Fruit fly (Drosophila melanogaster) whole organism, embryonic: ENCODE data around the gene CG8281.

ENCODE experiments used
- Adf1 ChIP-seq: fragments of 200-800 bp; sonication (Bioruptor generic); IDR thresholded peaks from 2 replicates; pipeline ENCODE4 v1.3.6; 2022; ENCODE audit warnings: missing biosample characterization, missing genetic modification characterization
- C15 ChIP-seq: fragments of 200-800 bp; sonication (Bioruptor generic); IDR thresholded peaks from 3 replicates; pipeline ENCODE4 v1.3.6; 2022; ENCODE audit warnings: missing biosample characterization, missing genetic modification characterization
- CG10543 ChIP-seq: fragments of 200-800 bp; sonication (Bioruptor generic); optimal IDR thresholded peaks from 3 replicates; lab custom pipeline; 2017; ENCODE audit warnings: missing biosample characterization, mild to moderate bottlenecking, missing genetic modification characterization, moderate library complexity
- CG11723 ChIP-seq: fragments of 200-800 bp; sonication (Bioruptor generic); optimal IDR thresholded peaks from 2 replicates; lab custom pipeline; 2017; ENCODE audit warnings: missing biosample characterization, mild to moderate bottlenecking, missing genetic modification characterization
- CG12071 ChIP-seq: fragments of 200-800 bp; sonication (Bioruptor generic); optimal IDR thresholded peaks from 3 replicates; lab custom pipeline; 2018; ENCODE audit warnings: missing biosample characterization, mild to moderate bottlenecking, missing genetic modification characterization
- CG12219 ChIP-seq: fragments of 200-800 bp; sonication (Bioruptor generic); optimal IDR thresholded peaks from 3 replicates; lab custom pipeline; 2018; ENCODE audit warnings: missing biosample characterization, mild to moderate bottlenecking, missing genetic modification characterization
- CG12299 ChIP-seq: fragments of 200-800 bp; sonication (Bioruptor generic); optimal IDR thresholded peaks from 2 replicates; lab custom pipeline; 2018; ENCODE audit warnings: missing biosample characterization, mild to moderate bottlenecking, missing genetic modification characterization
- CG31441 ChIP-seq: fragments of 200-800 bp; sonication (Bioruptor generic); IDR thresholded peaks from 2 replicates; pipeline ENCODE4 v1.3.6; 2022; ENCODE audit warnings: missing biosample characterization, missing genetic modification characterization
- CG3163 ChIP-seq: fragments of 200-800 bp; sonication (Bioruptor generic); optimal IDR thresholded peaks from 3 replicates; lab custom pipeline; 2016; ENCODE audit warnings: missing biosample characterization, missing genetic modification characterization
- CG32767 ChIP-seq: fragments of 200-800 bp; sonication (Bioruptor generic); IDR thresholded peaks from 2 replicates; pipeline ENCODE4 v1.3.6; 2022; ENCODE audit warnings: missing biosample characterization, missing genetic modification characterization
- CG3726 ChIP-seq: fragments of 200-800 bp; sonication (Bioruptor generic); IDR thresholded peaks from 3 replicates; pipeline ENCODE4, ENCODE4 v1.3.6; 2022; ENCODE audit warnings: missing biosample characterization, missing genetic modification characterization
- CG3838 ChIP-seq: fragments of 200-800 bp; sonication (Bioruptor generic); optimal IDR thresholded peaks from 3 replicates; lab custom pipeline; 2016; ENCODE audit warnings: missing biosample characterization, missing genetic modification characterization
- CG43689 ChIP-seq: fragments of 200-800 bp; sonication (Bioruptor generic); IDR thresholded peaks from 2 replicates; pipeline ENCODE4 v1.3.6; 2022; ENCODE audit warnings: missing biosample characterization, missing genetic modification characterization
- CG6272 ChIP-seq: fragments of 200-800 bp; sonication (Bioruptor generic); IDR thresholded peaks from 2 replicates; pipeline ENCODE4 v1.3.6; 2022; ENCODE audit warnings: missing biosample characterization, missing genetic modification characterization
- CG8924 ChIP-seq: fragments of 200-800 bp; optimal IDR thresholded peaks from 3 replicates; lab custom pipeline; 2019; ENCODE audit warnings: missing biosample characterization, mild to moderate bottlenecking, missing genetic modification characterization, moderate library complexity
- CG8944 ChIP-seq: fragments of 200-800 bp; sonication (Bioruptor generic); optimal IDR thresholded peaks from 3 replicates; lab custom pipeline; 2016; ENCODE audit warnings: missing biosample characterization, missing genetic modification characterization
- CG9215 ChIP-seq: fragments of 200-800 bp; sonication (Bioruptor generic); IDR thresholded peaks from 2 replicates; pipeline ENCODE4 v1.3.6; 2022; ENCODE audit warnings: missing biosample characterization, missing genetic modification characterization
- CG9876 ChIP-seq: fragments of 200-800 bp; sonication (Bioruptor generic); optimal IDR thresholded peaks from 2 replicates; lab custom pipeline; 2016; ENCODE audit warnings: missing biosample characterization, missing genetic modification characterization
- Dad ChIP-seq: fragments of 200-800 bp; sonication (Bioruptor generic); optimal IDR thresholded peaks from 3 replicates; lab custom pipeline; 2016; ENCODE audit warnings: missing biosample characterization, missing genetic modification characterization
- Deaf1 ChIP-seq: fragments of 200-800 bp; optimal IDR thresholded peaks from 3 replicates; lab custom pipeline; 2019; ENCODE audit warnings: missing biosample characterization, mild to moderate bottlenecking, missing genetic modification characterization, moderate library complexity
- Dfd ChIP-seq, 2 experiments: fragments of >200 bp; optimal IDR thresholded peaks; 2 replicates each; lab custom pipeline; 2017; ENCODE audit warnings: missing biosample characterization in 2 of 2, missing genetic modification characterization in 2 of 2
- Dll ChIP-seq: fragments of 200-800 bp; sonication (Bioruptor generic); IDR thresholded peaks from 4 replicates; pipeline ENCODE4 v1.3.6; 2022; ENCODE audit warnings: missing biosample characterization, missing genetic modification characterization; ENCODE audit not compliant: partially characterized antibody
- E2f1 ChIP-seq: fragments of 200-800 bp; sonication (Bioruptor generic); IDR thresholded peaks from 2 replicates; pipeline ENCODE4 v1.3.6; 2022; ENCODE audit warnings: missing biosample characterization, missing genetic modification characterization
- Eip74EF ChIP-seq, 2 experiments: fragments of 200-800 bp in 1 of 2; fragments of >200 bp in 1 of 2; sonication (Bioruptor generic) in 1 of 2; optimal IDR thresholded peaks; 2 replicates each; lab custom pipeline; 2017 to 2019; ENCODE audit warnings: missing biosample characterization in 2 of 2, missing genetic modification characterization in 2 of 2, mild to moderate bottlenecking in 1 of 2, moderate library complexity in 1 of 2
- H15 ChIP-seq: fragments of 200-800 bp; sonication (Bioruptor generic); IDR thresholded peaks from 3 replicates; pipeline ENCODE4 v1.3.6; 2022; ENCODE audit warnings: missing biosample characterization, missing genetic modification characterization
- HLH3B ChIP-seq: fragments of 200-800 bp; sonication (Bioruptor generic); IDR thresholded peaks from 2 replicates; pipeline ENCODE4 v1.3.6; 2022; ENCODE audit warnings: missing biosample characterization, missing genetic modification characterization
- Mes4 ChIP-seq: fragments of 200-800 bp; sonication (Bioruptor generic); optimal IDR thresholded peaks from 2 replicates; lab custom pipeline; 2016; ENCODE audit warnings: missing biosample characterization, missing genetic modification characterization
- NC2β ChIP-seq: fragments of 200-800 bp; sonication (Bioruptor generic); optimal IDR thresholded peaks from 2 replicates; lab custom pipeline; 2016; ENCODE audit warnings: missing biosample characterization, missing genetic modification characterization
- Spps ChIP-seq: fragments of 200-800 bp; sonication (Bioruptor generic); optimal IDR thresholded peaks from 2 replicates; lab custom pipeline; 2018; ENCODE audit warnings: missing biosample characterization, mild to moderate bottlenecking, missing genetic modification characterization
- Xbp1 ChIP-seq: fragments of 200-800 bp; sonication (Bioruptor generic); optimal IDR thresholded peaks from 3 replicates; lab custom pipeline; 2016; ENCODE audit warnings: missing biosample characterization, mild to moderate bottlenecking, missing genetic modification characterization
- ac ChIP-seq: fragments of 200-800 bp; sonication (Bioruptor generic); optimal IDR thresholded peaks from 3 replicates; lab custom pipeline; 2017; ENCODE audit warnings: missing biosample characterization, mild to moderate bottlenecking, missing genetic modification characterization
- az2 ChIP-seq: fragments of 200-800 bp; sonication (Bioruptor generic); optimal IDR thresholded peaks from 3 replicates; lab custom pipeline; 2016; ENCODE audit warnings: missing biosample characterization, missing genetic modification characterization
- btn ChIP-seq: fragments of 200-800 bp; sonication (Bioruptor generic); optimal IDR thresholded peaks from 2 replicates; lab custom pipeline; 2016; ENCODE audit warnings: missing biosample characterization, missing genetic modification characterization
- chif ChIP-seq, 2 experiments: fragments of 200-800 bp; sonication (Bioruptor generic); optimal IDR thresholded peaks; 3 replicates each; lab custom pipeline; 2016; ENCODE audit warnings: missing biosample characterization in 2 of 2, missing genetic modification characterization in 2 of 2
- crc ChIP-seq: fragments of 200-800 bp; sonication (Bioruptor generic); optimal IDR thresholded peaks from 2 replicates; lab custom pipeline; 2016; ENCODE audit warnings: missing biosample characterization, missing genetic modification characterization
- grn ChIP-seq: fragments of 200-800 bp; sonication (Bioruptor generic); optimal IDR thresholded peaks from 3 replicates; lab custom pipeline; 2017; ENCODE audit warnings: missing biosample characterization, missing genetic modification characterization
- gsb-n ChIP-seq: fragments of 200-800 bp; sonication (Bioruptor generic); optimal IDR thresholded peaks from 3 replicates; lab custom pipeline; 2018; ENCODE audit warnings: missing biosample characterization, mild to moderate bottlenecking, missing genetic modification characterization
- hb ChIP-seq: fragments of 200-800 bp; sonication (Bioruptor generic); IDR thresholded peaks from 3 replicates; pipeline ENCODE4 v1.3.6; 2022; ENCODE audit warnings: missing biosample characterization, missing genetic modification characterization; ENCODE audit not compliant: partially characterized antibody
- inv ChIP-seq: fragments of 200-800 bp; sonication (Bioruptor generic); IDR thresholded peaks from 2 replicates; pipeline ENCODE4 v1.3.6; 2022; ENCODE audit warnings: missing biosample characterization, missing genetic modification characterization; ENCODE audit not compliant: partially characterized antibody
- kay ChIP-seq: fragments of 200-800 bp; sonication (Bioruptor generic); optimal IDR thresholded peaks from 2 replicates; lab custom pipeline; 2016; ENCODE audit warnings: missing biosample characterization, missing genetic modification characterization
- ken ChIP-seq: fragments of 200-800 bp; sonication (Bioruptor generic); IDR thresholded peaks from 3 replicates; pipeline ENCODE4 v1.3.6; 2022; ENCODE audit warnings: missing biosample characterization, missing genetic modification characterization
- luna ChIP-seq: fragments of 200-800 bp; sonication (Bioruptor generic); optimal IDR thresholded peaks from 2 replicates; lab custom pipeline; 2016; ENCODE audit warnings: missing biosample characterization, missing genetic modification characterization
- mirr ChIP-seq: fragments of 200-800 bp; sonication (Bioruptor generic); optimal IDR thresholded peaks from 3 replicates; lab custom pipeline; 2018; ENCODE audit warnings: missing biosample characterization, mild to moderate bottlenecking, missing genetic modification characterization
- run ChIP-seq: fragments of 200-800 bp; sonication (Bioruptor generic); optimal IDR thresholded peaks from 3 replicates; lab custom pipeline; 2018; ENCODE audit warnings: missing biosample characterization, mild to moderate bottlenecking, missing genetic modification characterization
- salm ChIP-seq: fragments of 200-800 bp; sonication (Bioruptor generic); optimal IDR thresholded peaks from 2 replicates; lab custom pipeline; 2018; ENCODE audit warnings: missing biosample characterization, mild to moderate bottlenecking, missing genetic modification characterization
- sima ChIP-seq: fragments of 200-800 bp; sonication (Bioruptor generic); optimal IDR thresholded peaks from 2 replicates; lab custom pipeline; 2016; ENCODE audit warnings: missing biosample characterization, missing genetic modification characterization
- trem ChIP-seq: fragments of 200-800 bp; optimal IDR thresholded peaks from 3 replicates; lab custom pipeline; 2019; ENCODE audit warnings: missing biosample characterization, mild to moderate bottlenecking, missing genetic modification characterization, moderate library complexity
- trh ChIP-seq: fragments of 200-800 bp; sonication (Bioruptor generic); optimal IDR thresholded peaks from 2 replicates; lab custom pipeline; 2016; ENCODE audit warnings: missing biosample characterization, missing genetic modification characterization
- unc-4 ChIP-seq: fragments of 200-800 bp; sonication (Bioruptor generic); IDR thresholded peaks from 2 replicates; pipeline ENCODE4 v1.3.6; 2022; ENCODE audit warnings: missing biosample characterization, missing genetic modification characterization; ENCODE audit not compliant: partially characterized antibody
- usp ChIP-seq: fragments of >200 bp; optimal IDR thresholded peaks from 2 replicates; lab custom pipeline; 2017; ENCODE audit warnings: missing biosample characterization, missing genetic modification characterization

CG8281 gene

dm6 chr3L:7911765-7912556 lies at the start of gene CG8281, which contains the start of gene pbl (continued):
- TF ChIP-seq Dad (GFP tag; lab: Kevin White, UChicago) = peak; percentile 0
- TF ChIP-seq az2 (GFP tag; lab: Kevin White, UChicago) = peak; percentile 57
- peak; percentile 73 for TF ChIP-seq inv
- TF ChIP-seq CG10543 (GFP tag; lab: Kevin White, UChicago) = peak; percentile 20
- TF ChIP-seq CG8944 (GFP tag; lab: Kevin White, UChicago) = peak; percentile 27
- no peak for TF ChIP-seq CG6272
- TF ChIP-seq trem (tag; lab: Kevin White, UChicago) = peak; percentile 47
- no peak for TF ChIP-seq sima (GFP tag; lab: Kevin White, UChicago)
- TF ChIP-seq NC2β (GFP tag; lab: Kevin White, UChicago) = peak; percentile 48
- no peak for TF ChIP-seq grn
- TF ChIP-seq CG32767 (GFP tag; lab: Robert Waterston, UW) = no peak
- no peak for TF ChIP-seq salm
- no peak for TF ChIP-seq CG12071
- TF ChIP-seq CG31441 (GFP tag; lab: Robert Waterston, UW) = peak; percentile 41; the same call in 1 of the 2 replicates
- peak; percentile 24; the same call in 1 of the 2 replicates for TF ChIP-seq Adf1 (GFP tag; lab: Robert Waterston, UW)
- TF ChIP-seq run (tag; lab: Kevin White, UChicago) = no peak
- TF ChIP-seq CG12219 = peak; percentile 39
- TF ChIP-seq Deaf1 (tag; lab: Kevin White, UChicago) = no peak
- TF ChIP-seq Xbp1 (GFP tag; lab: Kevin White, UChicago) = peak; percentile 60
- TF ChIP-seq CG11723 (GFP tag; lab: Kevin White, UChicago) = no peak
- no peak for TF ChIP-seq gsb-n
- no peak for TF ChIP-seq CG9876 (GFP tag; lab: Kevin White, UChicago)
- TF ChIP-seq E2f1 (GFP tag; lab: Robert Waterston, UW) = peak; percentile 54
- no peak for TF ChIP-seq usp (GFP tag; lab: Kevin White, UChicago)
- no peak for TF ChIP-seq H15
- TF ChIP-seq Dfd (GFP tag; optimal IDR thresholded peaks at IDR 0.05; lab: Kevin White, UChicago) = no peak
- TF ChIP-seq CG3163 (GFP tag; lab: Kevin White, UChicago) = peak; percentile 30
- peak; percentile 79 for TF ChIP-seq unc-4 (GFP tag; lab: Robert Waterston, UW)
- no peak for TF ChIP-seq CG3838 (GFP tag; lab: Kevin White, UChicago)
- no peak for TF ChIP-seq CG3726
- peak; percentile 2 for TF ChIP-seq Mes4 (GFP tag; lab: Kevin White, UChicago)
- TF ChIP-seq mirr (GFP tag; lab: Kevin White, UChicago) = peak; percentile 19
- no peak for TF ChIP-seq btn (GFP tag; lab: Kevin White, UChicago)
- no peak for TF ChIP-seq ac (GFP tag; lab: Kevin White, UChicago)
- peak; percentile 13 for TF ChIP-seq kay
- no peak for TF ChIP-seq CG9215
- no peak for TF ChIP-seq Spps (tag; lab: Kevin White, UChicago)
- peak; percentile 61; the same call in 2 of the 3 replicates for TF ChIP-seq hb
- peak; percentile 25 for TF ChIP-seq CG12299 (tag; lab: Kevin White, UChicago)
- TF ChIP-seq Eip74EF (GFP tag; optimal IDR thresholded peaks at IDR 0.05; lab: Kevin White, UChicago) = no peak
- no peak for TF ChIP-seq luna
- no peak for TF ChIP-seq C15 (GFP tag; lab: Robert Waterston, UW)
- TF ChIP-seq ken (GFP tag; lab: Robert Waterston, UW) = no peak
- TF ChIP-seq Dll (GFP tag; lab: Robert Waterston, UW) = peak; percentile 82
- TF ChIP-seq crc (GFP tag; lab: Kevin White, UChicago) = no peak
- peak; percentile 58 for TF ChIP-seq CG8924 (tag; lab: Kevin White, UChicago)
- TF ChIP-seq HLH3B (GFP tag; lab: Robert Waterston, UW) = peak; percentile 29; the same call in 1 of the 2 replicates
- TF ChIP-seq trh (GFP tag; lab: Kevin White, UChicago) = no peak
- no peak for TF ChIP-seq CG43689 (GFP tag; lab: Robert Waterston, UW)
- peak; percentile 28 to 50 for TF ChIP-seq chif (GFP tag; optimal IDR thresholded peaks at IDR 0.05; lab: Kevin White, UChicago)
